Worm (Caenorhabditis elegans) whole organism, young adult: ENCODE results near the gene F59B10.2.
A peak's percentile ranks its signal among the peaks of the same experiment; 100 is the strongest.

Experiments used
- B0261.1 ChIP-seq: sonication (generic microtip); optimal IDR thresholded peaks from 2 replicates; lab custom pipeline; 2016; ENCODE audit warnings: mild to moderate bottlenecking, missing genetic modification characterization, moderate library complexity, missing compliant biosample characterization
- C06A6.2 ChIP-seq: fragments of 200-800 bp; sonication (Bioruptor generic); conservative IDR thresholded peaks from 2 replicates; pipeline ENCODE4 v1.3.6; 2022; ENCODE audit warnings: missing genetic modification characterization, missing compliant biosample characterization
- C17E4.6 ChIP-seq: fragments of 200-800 bp; sonication (Bioruptor generic); IDR thresholded peaks from 2 replicates; pipeline ENCODE4 v1.3.6; 2022; ENCODE audit warnings: missing genetic modification reagents, missing genetic modification characterization, missing compliant biosample characterization
- F10E7.11 ChIP-seq: sonication (generic microtip); optimal IDR thresholded peaks from 2 replicates; lab custom pipeline; 2017; ENCODE audit warnings: mild to moderate bottlenecking, missing genetic modification characterization, moderate library complexity, missing compliant biosample characterization
- F33H1.4 ChIP-seq: fragments of 200-800 bp; sonication (Bioruptor generic); IDR thresholded peaks from 2 replicates; pipeline ENCODE4 v1.3.6; 2022; ENCODE audit warnings: missing genetic modification reagents, missing genetic modification characterization, missing compliant biosample characterization
- F37B4.10 ChIP-seq: fragments of 200-800 bp; sonication (Bioruptor generic); IDR thresholded peaks from 2 replicates; pipeline ENCODE4 v1.3.6; 2022; ENCODE audit warnings: missing genetic modification characterization, missing compliant biosample characterization
- F39B2.1 ChIP-seq: fragments of 200-800 bp; sonication (Bioruptor generic); IDR thresholded peaks from 2 replicates; pipeline ENCODE4 v1.3.6; 2022; ENCODE audit warnings: missing genetic modification reagents, missing genetic modification characterization, missing compliant biosample characterization
- F52B5.7 ChIP-seq: sonication (generic microtip); optimal IDR thresholded peaks from 2 replicates; lab custom pipeline; 2016; ENCODE audit warnings: mild to moderate bottlenecking, missing genetic modification characterization, missing compliant biosample characterization
- F55B11.4 ChIP-seq: sonication (generic microtip); optimal IDR thresholded peaks from 2 replicates; lab custom pipeline; 2016; ENCODE audit warnings: missing compliant biosample characterization, missing genetic modification characterization, borderline replicate concordance; ENCODE audit not compliant: insufficient read depth
- F57A8.1 ChIP-seq: fragments of 200-800 bp; sonication (Bioruptor generic); optimal IDR thresholded peaks from 2 replicates; lab custom pipeline; 2018; ENCODE audit warnings: mild to moderate bottlenecking, missing genetic modification characterization, moderate library complexity, missing compliant biosample characterization
- K11D2.4 ChIP-seq: fragments of 200-800 bp; sonication (Bioruptor generic); IDR thresholded peaks from 2 replicates; pipeline ENCODE4 v1.3.6; 2022; ENCODE audit warnings: missing genetic modification reagents, missing genetic modification characterization, missing compliant biosample characterization
- Y56A3A.18 ChIP-seq: fragments of 200-800 bp; sonication (Bioruptor generic); IDR thresholded peaks from 2 replicates; pipeline ENCODE4 v1.3.6; 2022; ENCODE audit warnings: missing genetic modification reagents, missing genetic modification characterization, missing compliant biosample characterization
- athp-1 ChIP-seq: sonication (generic microtip); optimal IDR thresholded peaks from 2 replicates; lab custom pipeline; 2017; ENCODE audit warnings: mild to moderate bottlenecking, missing genetic modification characterization, missing compliant biosample characterization
- attf-5 ChIP-seq: fragments of 200-800 bp; sonication (Bioruptor generic); optimal IDR thresholded peaks from 2 replicates; lab custom pipeline; 2018; ENCODE audit warnings: mild to moderate bottlenecking, missing genetic modification characterization, missing compliant biosample characterization
- bed-1 ChIP-seq: fragments of 200-800 bp; sonication (Bioruptor generic); IDR thresholded peaks from 2 replicates; pipeline ENCODE4 v1.3.6; 2022; ENCODE audit warnings: missing genetic modification reagents, missing genetic modification characterization, missing compliant biosample characterization
- bed-2 ChIP-seq: fragments of 200-800 bp; sonication (Bioruptor generic); IDR thresholded peaks from 2 replicates; pipeline ENCODE4 v1.3.6; 2022; ENCODE audit warnings: missing genetic modification reagents, missing genetic modification characterization, missing compliant biosample characterization
- ceh-40 ChIP-seq: fragments of 200-800 bp; sonication (Bioruptor generic); IDR thresholded peaks from 2 replicates; pipeline ENCODE4 v1.3.6; 2022; ENCODE audit warnings: missing genetic modification characterization, missing compliant biosample characterization
- dpff-1 ChIP-seq: sonication (generic microtip); optimal IDR thresholded peaks from 2 replicates; lab custom pipeline; 2017; ENCODE audit warnings: mild to moderate bottlenecking, missing genetic modification characterization, missing compliant biosample characterization
- gei-17 ChIP-seq: fragments of 200-800 bp; sonication (Bioruptor generic); optimal IDR thresholded peaks from 2 replicates; lab custom pipeline; 2018; ENCODE audit warnings: mild to moderate bottlenecking, missing genetic modification characterization, missing compliant biosample characterization
- hlh-12 ChIP-seq: sonication (generic microtip); optimal IDR thresholded peaks from 2 replicates; lab custom pipeline; 2016; ENCODE audit warnings: missing genetic modification characterization, missing compliant biosample characterization
- hmg-20 ChIP-seq: fragments of 200-800 bp; sonication (Bioruptor generic); IDR thresholded peaks from 2 replicates; pipeline ENCODE4 v1.3.6; 2022; ENCODE audit warnings: missing genetic modification reagents, missing genetic modification characterization, missing compliant biosample characterization
- let-607 ChIP-seq, 2 experiments: fragments of 200-800 bp in 1 of 2; sonication (Bioruptor generic) in 1 of 2; sonication (generic microtip) in 1 of 2; optimal IDR thresholded peaks; 2 replicates each; lab custom pipeline; 2016 to 2018; ENCODE audit warnings: mild to moderate bottlenecking in 2 of 2, missing compliant biosample characterization in 2 of 2, missing genetic modification characterization in 2 of 2, moderate library complexity in 2 of 2, missing genotype in 1 of 2
- lin-35 ChIP-seq, 3 experiments: fragments of 150-350 bp in 2 of 3; sonication (generic microtip) in 1 of 3; optimal IDR thresholded peaks; 2 replicates each; lab custom pipeline; 2014 to 2018; ENCODE audit warnings: missing biosample characterization in 3 of 3, missing genetic modification characterization in 3 of 3, missing genetic modification reagents in 3 of 3
- lin-54 ChIP-seq: fragments of 200-800 bp; sonication (Bioruptor generic); optimal IDR thresholded peaks from 2 replicates; lab custom pipeline; 2018; ENCODE audit warnings: mild to moderate bottlenecking, missing genetic modification characterization, missing compliant biosample characterization
- madf-3 ChIP-seq: fragments of 200-800 bp; sonication (Bioruptor generic); IDR thresholded peaks from 2 replicates; pipeline ENCODE4 v1.3.6; 2022; ENCODE audit warnings: missing genetic modification reagents, missing genetic modification characterization, missing compliant biosample characterization
- madf-6 ChIP-seq: fragments of 200-800 bp; sonication (Bioruptor generic); IDR thresholded peaks from 2 replicates; pipeline ENCODE4 v1.3.6; 2022; ENCODE audit warnings: missing genetic modification reagents, missing genetic modification characterization, missing compliant biosample characterization
- madf-8 ChIP-seq: fragments of 200-800 bp; sonication (Bioruptor generic); conservative IDR thresholded peaks from 2 replicates; pipeline ENCODE4 v1.3.6; 2022; ENCODE audit warnings: missing genetic modification reagents, missing genetic modification characterization, missing compliant biosample characterization
- mel-28 ChIP-seq: sonication (generic microtip); optimal IDR thresholded peaks from 2 replicates; lab custom pipeline; 2016; ENCODE audit warnings: borderline replicate concordance, mild to moderate bottlenecking, missing genetic modification characterization, missing compliant biosample characterization
- nfya-2 ChIP-seq: fragments of 200-800 bp; sonication (Bioruptor generic); IDR thresholded peaks from 2 replicates; pipeline ENCODE4 v1.3.6; 2022; ENCODE audit warnings: missing genetic modification reagents, missing genetic modification characterization, missing compliant biosample characterization
- nhr-120 ChIP-seq: fragments of 200-800 bp; sonication (Bioruptor generic); IDR thresholded peaks from 2 replicates; pipeline ENCODE4 v1.3.6; 2022; ENCODE audit warnings: missing genetic modification characterization, missing compliant biosample characterization
- nhr-179 ChIP-seq: sonication (generic microtip); optimal IDR thresholded peaks from 2 replicates; lab custom pipeline; 2016; ENCODE audit warnings: mild to moderate bottlenecking, missing genetic modification characterization, missing compliant biosample characterization
- nhr-80 ChIP-seq: sonication (generic microtip); optimal IDR thresholded peaks from 2 replicates; lab custom pipeline; 2016; ENCODE audit warnings: missing genetic modification characterization, missing compliant biosample characterization
- rec-8 ChIP-seq, 2 experiments: sonication (generic microtip); optimal IDR thresholded peaks; 2 replicates each; lab custom pipeline; 2016; ENCODE audit warnings: mild to moderate bottlenecking in 2 of 2, missing genetic modification characterization in 2 of 2, missing genetic modification reagents in 2 of 2, missing genotype in 2 of 2, missing biosample characterization in 1 of 2, missing compliant biosample characterization in 1 of 2, moderate library complexity in 1 of 2
- snpc-1.1 ChIP-seq: sonication (generic microtip); optimal IDR thresholded peaks from 2 replicates; lab custom pipeline; 2017; ENCODE audit warnings: missing genetic modification characterization, mild to moderate bottlenecking, missing compliant biosample characterization, antibody characterized with exemption, moderate library complexity, missing genotype, missing genetic modification reagents; ENCODE audit not compliant: insufficient read depth
- snpc-3.4 ChIP-seq: sonication (generic microtip); optimal IDR thresholded peaks from 2 replicates; lab custom pipeline; 2017; ENCODE audit warnings: missing genetic modification characterization, mild to moderate bottlenecking, missing compliant biosample characterization, antibody characterized with exemption, moderate library complexity, missing genotype, missing genetic modification reagents
- tlf-1 ChIP-seq: fragments of 200-800 bp; sonication (Bioruptor generic); optimal IDR thresholded peaks from 2 replicates; lab custom pipeline; 2018; ENCODE audit warnings: mild to moderate bottlenecking, missing genetic modification characterization, missing compliant biosample characterization
- zim-3 ChIP-seq: sonication (generic microtip); optimal IDR thresholded peaks from 2 replicates; lab custom pipeline; 2017; ENCODE audit warnings: mild to moderate bottlenecking, missing genetic modification characterization, moderate library complexity, missing compliant biosample characterization

F59B10.2 gene

ce11 chrII:10471247-10471646 lies 38.4 kb downstream of the F59B10.2 start, which contains the start of gene ZK666.1:
ZK666.1 (minus strand) TSS chrII:10471347.
- TF ChIP-seq hmg-20 (GFP tag; lab: Robert Waterston, UW): no peak
- no peak for TF ChIP-seq dpff-1
- TF ChIP-seq F57A8.1 (GFP tag; lab: Kevin White, UChicago): no peak

- peak; percentile 61 for TF ChIP-seq nhr-80
- no peak for TF ChIP-seq F37B4.10 (GFP tag; lab: Robert Waterston, UW)
- TF ChIP-seq, all 124 proteins: peak for 1
These were observed 39.5 kb downstream of the F59B10.2 start, which contains the start of gene clec-143 for ce11 chrII:10470159-10470558. clec-143 (minus strand) TSS chrII:10470297.

- TF ChIP-seq F52B5.7 (tag; lab: Kevin White, UChicago) (no peak), nhr-80 (no peak), K11D2.4 (GFP tag; lab: Robert Waterston, UW) (no peak), F55B11.4 (tag; lab: Kevin White, UChicago) (no peak), madf-6 (no peak), tlf-1 (GFP tag; lab: Kevin White, UChicago) (no peak), C06A6.2 (no peak), F33H1.4 (no peak), gei-17 (GFP tag; lab: Kevin White, UChicago) (no peak), attf-5 (GFP tag; lab: Kevin White, UChicago) (no peak), hlh-12 (tag; lab: Kevin White, UChicago) (no peak), snpc-3.4 (tag; lab: Kevin White, UChicago) (no peak), bed-2 (GFP tag; lab: Robert Waterston, UW) (no peak)
These were observed 43.1 kb downstream of the F59B10.2 start, which contains the start of gene tnc-2 for ce11 chrII:10466552-10466951. tnc-2 (plus strand) TSS chrII:10466852.

DNA sequence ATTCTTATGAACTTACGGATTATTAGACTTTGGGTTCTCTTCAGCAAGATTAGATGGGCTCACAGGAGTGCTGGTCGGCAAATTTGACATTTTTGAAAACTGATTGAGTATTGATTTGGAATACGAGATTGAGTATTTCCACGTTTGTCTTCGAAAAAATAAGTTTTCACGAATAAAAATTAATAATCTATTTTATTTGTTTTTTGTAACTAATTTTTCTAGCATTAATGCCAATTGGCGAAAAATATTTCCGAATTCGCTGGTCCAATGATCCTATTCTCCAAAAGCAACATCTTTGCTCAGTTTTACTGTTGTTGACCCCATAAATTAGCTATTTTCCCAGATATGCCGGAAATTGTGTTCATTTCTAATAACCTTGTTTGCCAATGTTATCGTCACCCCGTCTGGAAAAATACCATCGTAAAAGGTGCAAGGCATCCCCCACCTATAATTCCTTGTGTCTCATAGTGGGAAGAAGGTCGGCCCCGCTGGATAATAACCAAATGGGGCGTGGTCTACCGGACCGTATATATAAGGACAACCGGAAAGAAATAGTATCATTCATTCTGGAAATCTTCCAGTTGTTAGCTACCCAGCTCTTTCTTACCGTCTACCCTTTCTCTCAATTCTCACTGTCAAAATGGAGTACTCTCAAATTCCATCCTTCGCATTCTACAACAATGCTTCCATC lies 45.3 kb downstream of the F59B10.2 start, which contains the start of the genes ZK673.6 and sdz-37:
ZK673.6 (minus strand) TSS at position 101 of the 691 bp plus-strand sequence.
sdz-37 (plus strand) TSS at position 641 of the 691 bp plus-strand sequence.
- TF ChIP-seq gei-17 (GFP tag; lab: Kevin White, UChicago) (no peak), let-607 (tag; optimal IDR thresholded peaks at IDR 0.05; lab: Kevin White, UChicago) (no peak), rec-8 (tag; optimal IDR thresholded peaks at IDR 0.05; lab: Kevin White, UChicago) (no peak), bed-1 (GFP tag; lab: Robert Waterston, UW) (no peak), F39B2.1 (no peak), tlf-1 (GFP tag; lab: Kevin White, UChicago) (no peak), zim-3 (tag; lab: Kevin White, UChicago) (no peak), lin-35 (GFP tag; optimal IDR thresholded peaks at IDR 0.05; lab: Kevin White, UChicago) (no peak), F52B5.7 (tag; lab: Kevin White, UChicago) (no peak), nhr-120 (no peak), lin-54 (no peak), ceh-40 (GFP tag; lab: Robert Waterston, UW) (no peak), nfya-2 (GFP tag; lab: Robert Waterston, UW) (no peak), snpc-1.1 (no peak), Y56A3A.18 (GFP tag; lab: Robert Waterston, UW) (no peak)

DNA sequence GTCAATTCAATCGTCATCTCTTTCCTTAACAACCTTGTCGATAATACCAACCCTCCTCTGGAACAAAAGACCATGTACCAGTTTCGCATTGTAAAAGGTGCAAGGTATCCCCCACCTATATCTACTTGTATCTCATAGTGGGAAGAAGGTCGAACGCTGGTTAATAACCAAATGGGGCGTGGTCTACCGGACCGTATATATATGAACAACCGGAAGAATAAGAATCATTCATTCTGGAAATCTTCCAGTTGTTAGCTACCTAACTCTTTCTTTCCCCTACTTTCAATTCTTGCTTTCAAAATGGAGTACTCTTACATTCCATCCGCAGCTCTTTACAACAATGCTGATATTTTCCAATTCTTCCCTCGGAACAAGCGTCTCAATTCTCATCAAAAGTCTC lies 48.4 kb downstream of the F59B10.2 start, which contains the start of gene ZK673.5:
ZK673.5 (plus strand) TSS at position 301 of the 400 bp plus-strand sequence.
- no peak for TF ChIP-seq lin-54
- TF ChIP-seq snpc-1.1: no peak
- no peak for TF ChIP-seq C17E4.6 (GFP tag; lab: Robert Waterston, UW)
- no peak for TF ChIP-seq madf-8 (GFP tag; lab: Robert Waterston, UW)
- TF ChIP-seq B0261.1 (tag; lab: Kevin White, UChicago): no peak
- TF ChIP-seq athp-1 (tag; lab: Kevin White, UChicago): no peak
- no peak for TF ChIP-seq mel-28 (tag; lab: Kevin White, UChicago)
- no peak for TF ChIP-seq F55B11.4 (tag; lab: Kevin White, UChicago)
- no peak for TF ChIP-seq nhr-179 (tag; lab: Kevin White, UChicago)
- TF ChIP-seq dpff-1: no peak
- no peak for TF ChIP-seq F10E7.11 (tag; lab: Kevin White, UChicago)
- no peak for TF ChIP-seq ceh-40 (GFP tag; lab: Robert Waterston, UW)
- TF ChIP-seq madf-3: no peak
